Worm (Caenorhabditis elegans) whole organism, early embryonic: ENCODE data around the gene R13H4.2.

Source experiments
- aly-1 ChIP-seq: sonication (generic microtip); optimal IDR thresholded peaks from 2 replicates; lab custom pipeline; 2016; ENCODE audit warnings: missing genetic modification characterization, missing compliant biosample characterization
- ama-1 ChIP-seq: fragments of 150-350 bp; optimal IDR thresholded peaks from 2 replicates; lab custom pipeline; 2014
- hmg-4 ChIP-seq: fragments of 200-800 bp; sonication (Bioruptor generic); optimal IDR thresholded peaks from 2 replicates; lab custom pipeline; 2018; ENCODE audit warnings: mild to moderate bottlenecking, missing genetic modification characterization, missing compliant biosample characterization
- pes-1 ChIP-seq: fragments of 200-800 bp; sonication (Bioruptor generic); IDR thresholded peaks from 2 replicates; pipeline ENCODE4 v1.3.6; 2022; ENCODE audit warnings: missing genetic modification reagents, missing genetic modification characterization, missing compliant biosample characterization
- sea-1 ChIP-seq: fragments of 200-800 bp; sonication (Bioruptor generic); conservative IDR thresholded peaks from 2 replicates; pipeline ENCODE4 v1.3.6; 2022; ENCODE audit warnings: missing genetic modification characterization, missing compliant biosample characterization
- tra-4 ChIP-seq: sonication (generic microtip); optimal IDR thresholded peaks from 2 replicates; lab custom pipeline; 2017; ENCODE audit warnings: missing genetic modification characterization, missing compliant biosample characterization

DNA sequence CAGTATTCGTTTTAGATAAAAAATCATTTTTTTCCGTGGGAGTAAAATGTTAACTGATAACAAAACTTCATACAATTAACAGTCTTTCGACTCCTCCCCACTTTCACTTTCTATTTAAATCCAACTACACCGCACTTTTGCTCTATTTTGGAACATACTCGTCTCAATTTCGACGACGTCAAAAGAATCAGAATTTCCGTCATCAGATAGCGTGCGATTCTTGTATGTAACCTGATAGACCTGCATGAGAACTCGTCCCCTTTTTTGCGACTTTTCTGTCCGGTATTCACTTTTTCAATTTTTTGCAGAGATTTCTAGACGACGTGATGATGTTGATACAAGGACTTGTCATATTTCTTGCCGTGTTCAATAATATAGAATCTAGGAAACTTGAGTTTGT, 2.9 kb upstream of the R13H4.2 start, which contains the start of gene pho-8:
- TF ChIP-seq hmg-4 (GFP tag; lab: Kevin White, UChicago) (no peak), ama-1 (lab: Kevin White, UChicago) (no peak), sea-1 (GFP tag; lab: Robert Waterston, UW) (no peak), tra-4 (tag; lab: Kevin White, UChicago) (no peak), pes-1 (GFP tag; lab: Robert Waterston, UW) (no peak), aly-1 (tag; lab: Kevin White, UChicago) (no peak)
